Fruit fly (Drosophila melanogaster): Measurements from ENCODE around the gene Srp9.

DNA sequence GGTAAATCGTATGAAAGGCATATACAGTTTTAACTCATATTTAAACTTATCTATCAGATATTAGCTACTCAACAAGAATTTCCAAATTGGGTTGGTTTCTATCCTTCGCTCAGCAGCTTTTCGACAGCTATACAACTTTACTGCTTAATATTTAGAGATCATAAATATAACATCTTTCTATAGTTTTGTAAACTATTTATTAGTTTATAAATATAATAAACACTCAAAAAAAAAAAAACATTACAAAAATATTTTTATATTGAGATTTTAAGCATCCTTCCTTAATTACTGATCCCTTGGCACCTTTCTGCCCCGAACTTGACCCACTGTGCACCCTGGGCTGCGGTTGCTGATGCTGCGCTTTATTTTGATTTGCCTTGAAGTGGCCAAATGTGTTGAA lies 16.8 kb downstream of the Srp9 start:
- TF ChIP-seq toe (GFP tag; optimal IDR thresholded peaks at IDR 0.05), result no peak
- no peak for TF ChIP-seq ovo (GFP tag; optimal IDR thresholded peaks at IDR 0.05)
- TF ChIP-seq Crg-1 (GFP tag; optimal IDR thresholded peaks at IDR 0.05), result no peak
- TF ChIP-seq tj (GFP tag; optimal IDR thresholded peaks at IDR 0.05), result no peak
- no peak for TF ChIP-seq CG1620 (GFP tag; optimal IDR thresholded peaks at IDR 0.05)
- TF ChIP-seq kay (GFP tag; ENCODE audit: borderline replicate concordance), result peak; percentile 45
- TF ChIP-seq cnc (optimal IDR thresholded peaks at IDR 0.05), result no peak
- TF ChIP-seq CG12768 (GFP tag; optimal IDR thresholded peaks at IDR 0.05), result no peak
- TF ChIP-seq Mnt (GFP tag; optimal IDR thresholded peaks at IDR 0.05), result no peak
- no peak for TF ChIP-seq Hr96 (GFP tag; optimal IDR thresholded peaks at IDR 0.05)
- no peak for TF ChIP-seq CG33017 (tag; optimal IDR thresholded peaks at IDR 0.05)
- TF ChIP-seq cic (GFP tag; optimal IDR thresholded peaks at IDR 0.05), result no peak
- TF ChIP-seq Clk (GFP tag; optimal IDR thresholded peaks at IDR 0.05), result no peak
- no peak for TF ChIP-seq CG14711 (tag; optimal IDR thresholded peaks at IDR 0.05)

Data from whole organism, adult.